Worm (Caenorhabditis elegans): ENCODE data around the gene sao-1.

sao-1 gene

DNA sequence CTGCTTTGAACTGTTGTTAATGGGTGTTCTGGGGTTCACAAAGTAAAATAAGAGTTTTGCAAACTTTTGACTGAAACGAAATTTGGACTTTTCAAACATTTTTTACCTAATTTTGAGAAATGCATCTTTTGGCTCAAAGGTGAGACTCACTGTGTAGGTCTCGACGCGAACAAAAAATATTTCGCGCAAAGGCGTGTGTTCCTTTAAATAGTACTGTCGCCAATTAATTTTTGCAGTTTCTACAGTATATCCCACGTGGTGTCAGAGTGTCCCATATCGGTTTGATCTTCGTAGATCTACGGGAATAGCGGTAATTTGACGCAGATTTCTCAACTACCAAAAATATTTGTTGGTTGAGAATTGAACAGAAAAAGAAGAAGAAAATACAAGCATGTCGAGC, 49.9 kb downstream of the sao-1 start:
- TF ChIP-seq nhr-76 (tag; optimal IDR thresholded peaks at IDR 0.05) (no peak), ama-1 (optimal IDR thresholded peaks at IDR 0.05) (peak; percentile 55)

DNA sequence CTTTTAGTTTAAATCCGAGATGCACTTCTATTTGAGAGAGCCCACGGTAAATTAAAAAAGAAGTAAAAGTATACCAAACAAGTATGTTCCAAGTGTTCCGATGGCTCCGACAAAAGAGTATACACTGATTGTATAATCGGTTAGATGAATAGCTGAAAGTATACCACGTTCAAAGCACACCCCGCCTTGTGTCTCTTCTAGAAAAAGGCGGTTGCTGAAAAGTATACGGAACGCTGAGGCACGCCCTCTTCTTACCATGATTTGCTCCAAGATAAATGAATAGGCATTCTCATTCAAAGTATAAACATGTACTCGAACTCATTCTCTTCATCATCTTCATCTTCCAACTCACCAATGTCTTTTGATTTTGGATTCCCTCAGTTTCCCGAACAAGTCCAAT, 50.7 kb downstream of the sao-1 start, which contains the start of gene end-3:
TSS of gene end-3 (plus strand) at position 301 of the 400 bp plus-strand sequence.
- TF ChIP-seq egl-5 (tag; optimal IDR thresholded peaks at IDR 0.05) (no peak), ceh-82 (tag; optimal IDR thresholded peaks at IDR 0.05) (no peak), lin-15B (tag; optimal IDR thresholded peaks at IDR 0.05) (no peak), aly-2 (tag; optimal IDR thresholded peaks at IDR 0.05) (no peak), R02D3.7 (tag; optimal IDR thresholded peaks at IDR 0.05) (no peak), nhr-23 (tag; optimal IDR thresholded peaks at IDR 0.05) (no peak)

Data from whole organism, L3 larva.